Worm (Caenorhabditis elegans): Measurements from ENCODE around the gene C34E11.2.

DNA sequence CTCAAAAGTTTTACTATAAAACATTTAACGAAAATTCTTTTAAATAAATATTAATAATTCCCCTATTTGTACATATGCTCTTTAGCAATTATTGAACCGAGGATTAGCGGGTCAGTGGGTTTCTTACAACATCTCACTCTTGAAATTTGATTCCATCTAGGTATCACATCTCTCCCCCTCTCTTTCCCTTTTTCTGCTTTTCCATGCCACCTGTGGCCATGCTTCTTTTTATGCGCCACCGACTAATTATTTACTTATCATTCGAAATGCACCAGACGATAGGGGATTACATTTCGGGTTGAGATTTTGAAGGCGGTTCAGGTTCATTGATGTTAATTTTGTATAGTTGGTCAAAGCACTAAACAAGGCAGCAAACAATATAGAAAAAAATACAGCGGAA is 48.7 kb downstream of the C34E11.2 start:
- TF ChIP-seq mab-5 (tag; optimal IDR thresholded peaks at IDR 0.05): no peak
- TF ChIP-seq mls-2 (tag; optimal IDR thresholded peaks at IDR 0.05): no peak
- TF ChIP-seq nhr-76 (tag; optimal IDR thresholded peaks at IDR 0.05): no peak
- no peak for TF ChIP-seq M03D4.4 (tag; optimal IDR thresholded peaks at IDR 0.05)
- TF ChIP-seq unc-62 (GFP tag; optimal IDR thresholded peaks at IDR 0.05): no peak
- TF ChIP-seq mep-1 (tag; optimal IDR thresholded peaks at IDR 0.05): no peak
- TF ChIP-seq tbx-8 (GFP tag; optimal IDR thresholded peaks at IDR 0.05): no peak
- no peak for TF ChIP-seq nhr-28 (tag; optimal IDR thresholded peaks at IDR 0.05)
- no peak for TF ChIP-seq lsy-2 (tag; optimal IDR thresholded peaks at IDR 0.05)
- TF ChIP-seq blmp-1 (tag; optimal IDR thresholded peaks at IDR 0.05): no peak
